Worm (Caenorhabditis elegans): ENCODE data around the gene cgef-1.

cgef-1 gene

ce11 chrX:2843508-2843907, 71.7 kb downstream of the cgef-1 start:
- TF ChIP-seq eyg-1 (tag; optimal IDR thresholded peaks at IDR 0.05), result no peak
- no peak for TF ChIP-seq sox-2 (GFP tag; IDR thresholded peaks at IDR 0.05)
- no peak for TF ChIP-seq ceh-14 (tag; optimal IDR thresholded peaks at IDR 0.05)
- TF ChIP-seq K09A11.1 (tag; optimal IDR thresholded peaks at IDR 0.05; ENCODE audit: insufficient read depth), result no peak
- no peak for TF ChIP-seq ets-4 (tag; optimal IDR thresholded peaks at IDR 0.05)
- no peak for TF ChIP-seq dmd-4 (tag; optimal IDR thresholded peaks at IDR 0.05; ENCODE audit: borderline replicate concordance)
- TF ChIP-seq T23F11.4 (GFP tag; optimal IDR thresholded peaks at IDR 0.05), result no peak
- TF ChIP-seq ztf-16 (tag; optimal IDR thresholded peaks at IDR 0.05), result no peak
- TF ChIP-seq pag-3 (tag; optimal IDR thresholded peaks at IDR 0.05; ENCODE audit: borderline replicate concordance), result no peak
- no peak for TF ChIP-seq ttx-3 (tag; optimal IDR thresholded peaks at IDR 0.05)
- no peak for TF ChIP-seq ahr-1 (tag; optimal IDR thresholded peaks at IDR 0.05)
- no peak for TF ChIP-seq ceh-6 (GFP tag; optimal IDR thresholded peaks at IDR 0.05)
- no peak for TF ChIP-seq lim-6 (tag; optimal IDR thresholded peaks at IDR 0.05)

Measured in whole organism, late embryonic.